Worm (Caenorhabditis elegans) whole organism, L2 larva: ENCODE measurements around the gene Y102A5C.27.

Experiments used
- ama-1 ChIP-seq: fragments of 150-350 bp; optimal IDR thresholded peaks from 2 replicates; lab custom pipeline; 2018; ENCODE audit warnings: inconsistent platforms
- elt-3 ChIP-seq: sonication (generic microtip); optimal IDR thresholded peaks from 2 replicates; lab custom pipeline; 2017; ENCODE audit warnings: missing biosample characterization, missing genetic modification characterization
- snpc-4 ChIP-seq: fragments of 150-350 bp; optimal IDR thresholded peaks from 2 replicates; lab custom pipeline; 2014; ENCODE audit warnings: missing biosample characterization, missing genetic modification characterization
- unc-62 ChIP-seq: fragments of 150-350 bp; optimal IDR thresholded peaks from 2 replicates; lab custom pipeline; 2014; ENCODE audit warnings: missing biosample characterization, missing genetic modification reagents, missing genetic modification characterization

DNA sequence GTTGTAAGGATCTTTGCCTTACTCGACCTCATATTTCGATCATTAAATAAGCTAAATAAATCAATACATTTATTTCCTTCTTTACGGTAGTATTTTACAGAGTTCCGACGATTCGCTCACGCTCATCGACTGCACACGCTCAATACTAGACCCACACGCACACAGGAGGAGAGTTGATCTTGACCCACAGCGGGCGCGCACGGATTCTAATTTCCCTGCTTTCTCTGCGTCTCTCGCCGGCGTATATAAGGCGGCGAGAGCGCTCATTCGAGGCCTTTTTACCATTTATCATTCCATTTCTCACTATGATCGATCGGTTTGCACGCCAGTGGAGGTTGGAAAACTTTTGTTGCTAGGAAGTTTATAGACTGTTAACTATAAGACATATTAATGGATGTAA, 38.5 kb downstream of the Y102A5C.27 start:
- no peak for TF ChIP-seq ama-1
- no peak for TF ChIP-seq elt-3 (tag; lab: Kevin White, UChicago)
- TF ChIP-seq snpc-4 (tag; lab: Kevin White, UChicago), result no peak
- TF ChIP-seq unc-62 (GFP tag; lab: Kevin White, UChicago), result no peak
